Worm (Caenorhabditis elegans): ENCODE measurements around the gene F07C6.6.

F07C6.6 gene

ce11 chrIV:12771414-12771813 lies 21.2 kb upstream of the F07C6.6 start (continued):
- no peak for TF ChIP-seq ztf-25 (GFP tag; IDR thresholded peaks at IDR 0.05)
- TF ChIP-seq cebp-1 (GFP tag; IDR thresholded peaks at IDR 0.05) = no peak
- TF ChIP-seq cebp-1 (tag; optimal IDR thresholded peaks at IDR 0.05) = peak; percentile 58
- no peak for TF ChIP-seq atf-7 (tag; optimal IDR thresholded peaks at IDR 0.05)
- TF ChIP-seq lin-26 (GFP tag; IDR thresholded peaks at IDR 0.05) = no peak
- no peak for TF ChIP-seq F23B12.7 (tag; optimal IDR thresholded peaks at IDR 0.05; ENCODE audit: insufficient read depth)
- TF ChIP-seq ztf-28 (GFP tag; IDR thresholded peaks at IDR 0.05) = no peak
- TF ChIP-seq nfya-1 (tag; optimal IDR thresholded peaks at IDR 0.05; ENCODE audit: borderline replicate concordance, insufficient read depth) = no peak
- TF ChIP-seq tbx-9 (tag; optimal IDR thresholded peaks at IDR 0.05; ENCODE audit: borderline replicate concordance) = no peak
- TF ChIP-seq pbrm-1 (GFP tag; IDR thresholded peaks at IDR 0.05) = 0 out of 2 replicates have a peak, but pooled peaks have one; percentile 57
- TF ChIP-seq lin-35 (GFP tag; optimal IDR thresholded peaks at IDR 0.05) = peak in 1 of 3 experiments; percentile 41
- no peak for TF ChIP-seq mel-28 (tag; optimal IDR thresholded peaks at IDR 0.05; ENCODE audit: borderline replicate concordance)
- TF ChIP-seq chd-7 (tag; optimal IDR thresholded peaks at IDR 0.05) = peak; percentile 15
- TF ChIP-seq attf-5 (GFP tag; optimal IDR thresholded peaks at IDR 0.05) = peak; percentile 5
- TF ChIP-seq ama-1 (optimal IDR thresholded peaks at IDR 0.05) = no peak
- TF ChIP-seq ama-1 (GFP tag; optimal IDR thresholded peaks at IDR 0.05) = no peak
- TF ChIP-seq aptf-2 (GFP tag; conservative IDR thresholded peaks at IDR 0.05) = no peak
- TF ChIP-seq madf-6 (GFP tag; IDR thresholded peaks at IDR 0.05) = no peak
- no peak for TF ChIP-seq ets-4 (GFP tag; optimal IDR thresholded peaks at IDR 0.05)
- TF ChIP-seq F57A8.1 (GFP tag; optimal IDR thresholded peaks at IDR 0.05) = no peak
- no peak for TF ChIP-seq nhr-27 (tag; optimal IDR thresholded peaks at IDR 0.05)
- no peak for TF ChIP-seq rec-8 (tag; optimal IDR thresholded peaks at IDR 0.05)
- TF ChIP-seq B0035.1 (tag; optimal IDR thresholded peaks at IDR 0.05) = no peak
- TF ChIP-seq zim-3 (tag; optimal IDR thresholded peaks at IDR 0.05) = peak; percentile 24
- no peak for TF ChIP-seq nhr-90 (tag; optimal IDR thresholded peaks at IDR 0.05)
- TF ChIP-seq mxl-1 (tag; optimal IDR thresholded peaks at IDR 0.05) = no peak
- TF ChIP-seq ceh-40 (GFP tag; IDR thresholded peaks at IDR 0.05) = no peak
- TF ChIP-seq aptf-3 (GFP tag; IDR thresholded peaks at IDR 0.05) = no peak
- TF ChIP-seq lir-1 (GFP tag; conservative IDR thresholded peaks at IDR 0.05) = 0 out of 2 replicates have a peak, but pooled peaks have one; percentile 42
- no peak for TF ChIP-seq egl-18 (GFP tag; IDR thresholded peaks at IDR 0.05)
- no peak for TF ChIP-seq F22D6.2 (tag; optimal IDR thresholded peaks at IDR 0.05)
- no peak for TF ChIP-seq Y53F4B.3 (GFP tag; IDR thresholded peaks at IDR 0.05)
- TF ChIP-seq sdz-38 (tag; optimal IDR thresholded peaks at IDR 0.05) = no peak
- TF ChIP-seq ceh-27 (GFP tag; optimal IDR thresholded peaks at IDR 0.05) = peak; percentile 51
- TF ChIP-seq unc-130 (GFP tag; optimal IDR thresholded peaks at IDR 0.05) = no peak
- peak; percentile 26; the same call in 1 of the 2 replicates for TF ChIP-seq ztf-6 (GFP tag; IDR thresholded peaks at IDR 0.05)
- no peak for TF ChIP-seq F37B4.10 (GFP tag; IDR thresholded peaks at IDR 0.05)
- no peak for TF ChIP-seq ceh-58 (GFP tag; IDR thresholded peaks at IDR 0.05)
- no peak for TF ChIP-seq lsy-27 (tag; optimal IDR thresholded peaks at IDR 0.05; ENCODE audit: borderline replicate concordance, insufficient read depth)
- TF ChIP-seq pha-4 (tag; optimal IDR thresholded peaks at IDR 0.05) = no peak
- TF ChIP-seq xnd-1 (tag; optimal IDR thresholded peaks at IDR 0.05) = no peak
- no peak for TF ChIP-seq hsf-1 (GFP tag; IDR thresholded peaks at IDR 0.05)
- TF ChIP-seq dox-1 (GFP tag; IDR thresholded peaks at IDR 0.05) = no peak
- no peak for TF ChIP-seq F10E7.11 (tag; optimal IDR thresholded peaks at IDR 0.05)
- no peak for TF ChIP-seq F57C9.4 (tag; optimal IDR thresholded peaks at IDR 0.05)
- TF ChIP-seq F52B5.7 (tag; optimal IDR thresholded peaks at IDR 0.05) = no peak
- TF ChIP-seq hmg-1.2 (GFP tag; IDR thresholded peaks at IDR 0.05) = 0 out of 2 replicates have a peak, but pooled peaks have one; percentile 26
- no peak for TF ChIP-seq hlh-12 (tag; optimal IDR thresholded peaks at IDR 0.05)
- no peak for TF ChIP-seq let-607 (tag; optimal IDR thresholded peaks at IDR 0.05)
